Worm (Caenorhabditis elegans): Measurements from ENCODE around the gene nkb-3.

Gene nkb-3

ce11 chrX:13770508-13770978 is at the start of gene nkb-3:
TSS of gene nkb-3 (minus strand) at chrX:13770558.
- no peak for TF ChIP-seq nhr-43 (tag; optimal IDR thresholded peaks at IDR 0.05; ENCODE audit: poor library complexity, severe bottlenecking)
- TF ChIP-seq unc-62 (GFP tag; optimal IDR thresholded peaks at IDR 0.05): no peak
- no peak for TF ChIP-seq tbx-2 (tag; optimal IDR thresholded peaks at IDR 0.05)
- no peak for TF ChIP-seq R02D3.7 (tag; optimal IDR thresholded peaks at IDR 0.05)
- TF ChIP-seq skn-1 (tag; optimal IDR thresholded peaks at IDR 0.05): no peak
- TF ChIP-seq nhr-12 (tag; optimal IDR thresholded peaks at IDR 0.05): no peak

ce11 chrX:13818791-13819190 is 48.4 kb upstream of the nkb-3 start:
- TF ChIP-seq pqm-1 (tag; optimal IDR thresholded peaks at IDR 0.05) (peak; percentile 26), egl-5 (tag; optimal IDR thresholded peaks at IDR 0.05) (no peak)

DNA sequence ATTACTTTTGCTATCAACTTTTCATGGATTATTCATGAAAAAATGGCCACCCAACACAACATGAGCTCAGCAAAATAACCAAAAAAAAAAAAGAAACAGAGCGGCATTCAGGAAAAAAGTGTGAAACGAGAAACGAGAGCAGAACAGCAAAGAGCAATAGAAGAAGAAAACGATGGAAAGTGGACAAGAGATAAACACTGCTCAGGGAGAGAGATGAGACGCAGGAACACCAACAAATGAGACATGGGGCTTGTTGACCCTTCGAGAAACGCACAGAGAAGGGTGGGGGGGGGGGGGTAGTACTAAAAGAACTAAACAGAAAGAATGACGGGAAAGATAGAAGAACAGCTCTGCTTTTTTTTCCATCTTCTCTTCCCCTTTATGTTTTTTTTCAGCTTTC is 41.6 kb upstream of the nkb-3 start:
- no peak for TF ChIP-seq nhr-23 (tag; optimal IDR thresholded peaks at IDR 0.05)
- TF ChIP-seq pqm-1 (tag; optimal IDR thresholded peaks at IDR 0.05): no peak
- no peak for TF ChIP-seq aly-2 (tag; optimal IDR thresholded peaks at IDR 0.05)
- TF ChIP-seq nhr-77 (tag; optimal IDR thresholded peaks at IDR 0.05): no peak
- TF ChIP-seq nhr-67 (tag; optimal IDR thresholded peaks at IDR 0.05): no peak
- no peak for TF ChIP-seq zag-1 (tag; optimal IDR thresholded peaks at IDR 0.05)
- TF ChIP-seq ztf-11 (tag; optimal IDR thresholded peaks at IDR 0.05): no peak
- no peak for TF ChIP-seq ceh-82 (tag; optimal IDR thresholded peaks at IDR 0.05)
- TF ChIP-seq nfya-1 (tag; optimal IDR thresholded peaks at IDR 0.05; ENCODE audit: insufficient read depth): peak; percentile 44
- TF ChIP-seq R02D3.7 (tag; optimal IDR thresholded peaks at IDR 0.05): no peak
- TF ChIP-seq lin-15B (tag; optimal IDR thresholded peaks at IDR 0.05): no peak
- no peak for TF ChIP-seq fos-1 (tag; optimal IDR thresholded peaks at IDR 0.05)
- TF ChIP-seq egl-27 (tag; optimal IDR thresholded peaks at IDR 0.05): no peak
- TF ChIP-seq mdl-1 (tag; optimal IDR thresholded peaks at IDR 0.05): no peak
- TF ChIP-seq ceh-16 (tag; optimal IDR thresholded peaks at IDR 0.05): no peak
- peak; percentile 57 for TF ChIP-seq pha-4 (tag; optimal IDR thresholded peaks at IDR 0.05)
- no peak for TF ChIP-seq nhr-43 (tag; optimal IDR thresholded peaks at IDR 0.05; ENCODE audit: poor library complexity, severe bottlenecking)
- no peak for TF ChIP-seq elt-3 (tag; optimal IDR thresholded peaks at IDR 0.05)
- no peak for TF ChIP-seq elt-1 (tag; optimal IDR thresholded peaks at IDR 0.05)
- TF ChIP-seq nhr-25 (tag; optimal IDR thresholded peaks at IDR 0.05): no peak
- TF ChIP-seq ama-1 (optimal IDR thresholded peaks at IDR 0.05): no peak
- peak; percentile 44 for TF ChIP-seq egl-5 (tag; optimal IDR thresholded peaks at IDR 0.05)
- no peak for TF ChIP-seq nhr-237 (tag; optimal IDR thresholded peaks at IDR 0.05)
- no peak for TF ChIP-seq unc-39 (tag; optimal IDR thresholded peaks at IDR 0.05)
- TF ChIP-seq lsy-12 (tag; optimal IDR thresholded peaks at IDR 0.05): no peak
- TF ChIP-seq daf-12 (tag; optimal IDR thresholded peaks at IDR 0.05): no peak
- TF ChIP-seq fkh-10 (GFP tag; optimal IDR thresholded peaks at IDR 0.05): no peak
- TF ChIP-seq ZK546.5 (tag; optimal IDR thresholded peaks at IDR 0.05): no peak
- no peak for TF ChIP-seq nhr-11 (tag; optimal IDR thresholded peaks at IDR 0.05)
- TF ChIP-seq fkh-2 (tag; optimal IDR thresholded peaks at IDR 0.05): no peak
- TF ChIP-seq nhr-12 (tag; optimal IDR thresholded peaks at IDR 0.05): no peak
- no peak for TF ChIP-seq eor-1 (tag; optimal IDR thresholded peaks at IDR 0.05)
- TF ChIP-seq skn-1 (tag; optimal IDR thresholded peaks at IDR 0.05): no peak
- no peak for TF ChIP-seq sea-2 (GFP tag; optimal IDR thresholded peaks at IDR 0.05)
- TF ChIP-seq hmg-11 (tag; optimal IDR thresholded peaks at IDR 0.05): peak; percentile 35
- TF ChIP-seq elt-2 (tag; optimal IDR thresholded peaks at IDR 0.05): no peak
- no peak for TF ChIP-seq snpc-4 (tag; optimal IDR thresholded peaks at IDR 0.05)
- no peak for TF ChIP-seq ceh-9 (tag; optimal IDR thresholded peaks at IDR 0.05)
- TF ChIP-seq tbx-2 (tag; optimal IDR thresholded peaks at IDR 0.05): no peak
- TF ChIP-seq ceh-28 (tag; optimal IDR thresholded peaks at IDR 0.05): no peak
- TF ChIP-seq lin-39 (tag; optimal IDR thresholded peaks at IDR 0.05): peak; percentile 1
- TF ChIP-seq nhr-28 (tag; optimal IDR thresholded peaks at IDR 0.05): no peak
- no peak for TF ChIP-seq jun-1 (tag; optimal IDR thresholded peaks at IDR 0.05)
- no peak for TF ChIP-seq unc-62 (GFP tag; optimal IDR thresholded peaks at IDR 0.05)
